Fruit fly (Drosophila melanogaster): ENCODE data around the gene kel.

kel gene

DNA sequence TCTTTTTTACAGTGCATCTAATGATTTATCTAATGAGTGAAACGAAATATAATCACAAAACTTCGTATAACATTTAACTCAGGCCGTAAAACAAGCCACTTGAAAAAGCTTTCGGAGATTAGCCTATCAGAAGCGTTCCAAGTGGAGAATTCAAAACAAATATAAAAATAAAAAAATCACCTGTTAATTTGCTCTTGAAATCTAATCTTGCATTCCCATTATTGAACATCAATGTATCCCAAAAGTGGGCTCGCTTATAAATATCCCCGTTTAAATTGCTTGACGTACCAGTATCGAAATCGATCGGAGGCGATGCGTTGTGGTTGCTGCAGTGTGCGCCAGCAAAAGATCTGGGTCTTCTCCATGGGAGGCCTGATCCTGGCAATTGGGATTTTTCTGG lies 53.9 kb downstream of the kel start, which contains the start of gene CG31741:
TSS of gene CG31741 (plus strand) at position 301 of the 400 bp plus-strand sequence.
- TF ChIP-seq Sin3A (optimal IDR thresholded peaks at IDR 0.05) (no peak), h (optimal IDR thresholded peaks at IDR 0.05) (no peak), Myc (optimal IDR thresholded peaks at IDR 0.05) (no peak), insv (optimal IDR thresholded peaks at IDR 0.05) (no peak), psq (optimal IDR thresholded peaks at IDR 0.05) (no peak), ttk (optimal IDR thresholded peaks at IDR 0.05) (no peak)

dm6 chr2L:18081328-18081727 lies 56.6 kb downstream of the kel start, which contains the start of gene ninaD:
TSS of gene ninaD (plus strand) at chr2L:18081628.
- TF ChIP-seq Sin3A (optimal IDR thresholded peaks at IDR 0.05) (no peak), Myc (optimal IDR thresholded peaks at IDR 0.05) (no peak), psq (optimal IDR thresholded peaks at IDR 0.05) (no peak), h (optimal IDR thresholded peaks at IDR 0.05) (no peak), insv (optimal IDR thresholded peaks at IDR 0.05) (no peak), ttk (optimal IDR thresholded peaks at IDR 0.05) (no peak)
